Worm (Caenorhabditis elegans) whole organism, late embryonic: ENCODE results near the gene C02F5.13.

Source experiments
- K02D7.2 ChIP-seq: sonication (generic microtip); optimal IDR thresholded peaks from 2 replicates; lab custom pipeline; 2017; ENCODE audit warnings: mild to moderate bottlenecking, missing genetic modification characterization, missing compliant biosample characterization
- ama-1 ChIP-seq: fragments of 150-350 bp; optimal IDR thresholded peaks from 2 replicates; lab custom pipeline; 2014
- ceh-45 ChIP-seq: fragments of 200-800 bp; sonication (Bioruptor generic); IDR thresholded peaks from 2 replicates; pipeline ENCODE4 v1.3.6; 2022; ENCODE audit warnings: missing genetic modification reagents, missing genetic modification characterization, missing compliant biosample characterization
- hlh-6 ChIP-seq: sonication (generic microtip); optimal IDR thresholded peaks from 2 replicates; lab custom pipeline; 2016; ENCODE audit warnings: missing genotype, missing genetic modification characterization, missing compliant biosample characterization
- npax-4 ChIP-seq: sonication (generic microtip); optimal IDR thresholded peaks from 2 replicates; lab custom pipeline; 2016; ENCODE audit warnings: missing genetic modification characterization, missing compliant biosample characterization
- pha-4 ChIP-seq: fragments of 150-350 bp; optimal IDR thresholded peaks from 2 replicates; lab custom pipeline; 2018; ENCODE audit warnings: missing biosample characterization, missing genetic modification reagents, missing genetic modification characterization
- rnt-1 ChIP-seq: sonication (generic microtip); optimal IDR thresholded peaks from 2 replicates; lab custom pipeline; 2016; ENCODE audit warnings: missing genetic modification characterization, missing compliant biosample characterization
- sox-2 ChIP-seq: fragments of 200-800 bp; sonication (Bioruptor generic); IDR thresholded peaks from 2 replicates; pipeline ENCODE4 v1.3.6; 2022; ENCODE audit warnings: missing genetic modification reagents, missing genetic modification characterization, missing compliant biosample characterization
- syd-9 ChIP-seq: sonication (generic microtip); optimal IDR thresholded peaks from 2 replicates; lab custom pipeline; 2016; ENCODE audit warnings: mild to moderate bottlenecking, missing genetic modification characterization, moderate library complexity, missing compliant biosample characterization
- unc-86 ChIP-seq: sonication (generic microtip); optimal IDR thresholded peaks from 2 replicates; lab custom pipeline; 2016; ENCODE audit warnings: missing genetic modification characterization, missing compliant biosample characterization
- zip-5 ChIP-seq: sonication (generic microtip); optimal IDR thresholded peaks from 2 replicates; lab custom pipeline; 2016; ENCODE audit warnings: missing genetic modification characterization, missing compliant biosample characterization

DNA sequence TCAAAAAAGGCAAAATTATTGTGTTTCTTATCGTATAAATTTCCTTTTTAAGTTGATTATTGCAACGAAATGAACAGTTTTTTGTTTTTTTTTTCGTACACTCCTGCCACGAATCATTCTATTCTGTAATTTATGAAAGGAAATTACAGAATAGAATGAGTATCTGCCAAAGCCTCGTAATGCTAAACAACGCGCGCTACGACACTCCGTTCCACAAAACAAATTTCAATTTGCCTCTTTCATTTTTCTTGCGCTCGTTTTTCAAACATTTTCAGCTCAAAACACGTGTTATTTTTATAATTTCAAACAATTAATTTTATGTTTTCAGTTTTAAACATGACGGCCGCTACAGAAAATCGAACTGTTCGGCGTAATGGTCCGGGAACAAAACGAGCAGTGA is 22.4 kb upstream of the C02F5.13 start, which contains the start of gene mob-4:
- TF ChIP-seq K02D7.2 (tag; lab: Kevin White, UChicago) (no peak), pha-4 (no peak), unc-86 (tag; lab: Kevin White, UChicago) (no peak), ama-1 (lab: Kevin White, UChicago) (no peak), npax-4 (tag; lab: Kevin White, UChicago) (no peak), rnt-1 (tag; lab: Kevin White, UChicago) (no peak), hlh-6 (no peak), zip-5 (tag; lab: Kevin White, UChicago) (no peak), syd-9 (no peak), sox-2 (GFP tag; lab: Robert Waterston, UW) (no peak), ceh-45 (GFP tag; lab: Robert Waterston, UW) (no peak)
